Fruit fly (Drosophila melanogaster) whole organism, embryonic: ENCODE results near the gene Dok.

Experiments
- Aef1 ChIP-seq: fragments of 200-800 bp; sonication (Bioruptor generic); IDR thresholded peaks from 3 replicates; pipeline ENCODE4 v1.3.6; 2022; ENCODE audit warnings: missing biosample characterization, missing genetic modification characterization
- C15 ChIP-seq: fragments of 200-800 bp; sonication (Bioruptor generic); IDR thresholded peaks from 3 replicates; pipeline ENCODE4 v1.3.6; 2022; ENCODE audit warnings: missing biosample characterization, missing genetic modification characterization
- CG11085 ChIP-seq: fragments of 200-800 bp; sonication (Bioruptor generic); IDR thresholded peaks from 2 replicates; pipeline ENCODE4 v1.3.6; 2022; ENCODE audit warnings: missing biosample characterization, missing genetic modification characterization
- CG12071 ChIP-seq: fragments of 200-800 bp; sonication (Bioruptor generic); optimal IDR thresholded peaks from 3 replicates; lab custom pipeline; 2018; ENCODE audit warnings: missing biosample characterization, mild to moderate bottlenecking, missing genetic modification characterization
- CG1233 ChIP-seq: fragments of 200-800 bp; sonication (Bioruptor generic); optimal IDR thresholded peaks from 4 replicates; lab custom pipeline; 2018; ENCODE audit warnings: missing biosample characterization, mild to moderate bottlenecking, missing genetic modification characterization
- CG14014 ChIP-seq: fragments of 200-800 bp; sonication (Bioruptor generic); IDR thresholded peaks from 2 replicates; pipeline ENCODE4 v1.3.6; 2022; ENCODE audit warnings: missing biosample characterization, missing genetic modification characterization
- CG14050 ChIP-seq: fragments of 200-800 bp; sonication (Bioruptor generic); IDR thresholded peaks from 3 replicates; pipeline ENCODE4 v1.3.6; 2022; ENCODE audit warnings: missing biosample characterization, missing genetic modification characterization
- CG15696 ChIP-seq: fragments of 200-800 bp; sonication (Bioruptor generic); optimal IDR thresholded peaks from 2 replicates; lab custom pipeline; 2019; ENCODE audit warnings: missing biosample characterization, mild to moderate bottlenecking, missing genetic modification characterization, moderate library complexity
- CG1603 ChIP-seq: fragments of 200-800 bp; sonication (Bioruptor generic); optimal IDR thresholded peaks from 2 replicates; lab custom pipeline; 2019; ENCODE audit warnings: missing biosample characterization, mild to moderate bottlenecking, missing genetic modification characterization, moderate library complexity
- CG17328 ChIP-seq: fragments of 200-800 bp; sonication (Bioruptor generic); IDR thresholded peaks from 2 replicates; pipeline ENCODE4 v1.3.6; 2022; ENCODE audit warnings: missing biosample characterization, missing genetic modification characterization
- CG17361 ChIP-seq: fragments of 200-800 bp; sonication (Bioruptor generic); IDR thresholded peaks from 3 replicates; pipeline ENCODE4 v1.3.6; 2022; ENCODE audit warnings: missing biosample characterization, missing genetic modification characterization
- CG17568 ChIP-seq: fragments of 200-800 bp; sonication (Bioruptor generic); optimal IDR thresholded peaks from 2 replicates; lab custom pipeline; 2018; ENCODE audit warnings: missing biosample characterization, mild to moderate bottlenecking, missing genetic modification characterization, moderate library complexity
- CG3407 ChIP-seq: fragments of 200-800 bp; sonication (Bioruptor generic); optimal IDR thresholded peaks from 2 replicates; lab custom pipeline; 2018; ENCODE audit warnings: missing biosample characterization, mild to moderate bottlenecking, missing genetic modification characterization
- CG34224 ChIP-seq: fragments of 200-800 bp; sonication (Bioruptor generic); IDR thresholded peaks from 3 replicates; pipeline ENCODE4 v1.3.6; 2022; ENCODE audit warnings: missing biosample characterization, missing genetic modification characterization; ENCODE audit not compliant: partially characterized antibody
- CG42726 ChIP-seq: fragments of 200-800 bp; sonication (Bioruptor generic); IDR thresholded peaks from 2 replicates; pipeline ENCODE4 v1.3.6; 2022; ENCODE audit warnings: missing biosample characterization, missing genetic modification characterization; ENCODE audit not compliant: partially characterized antibody
- CG43689 ChIP-seq: fragments of 200-800 bp; sonication (Bioruptor generic); IDR thresholded peaks from 2 replicates; pipeline ENCODE4 v1.3.6; 2022; ENCODE audit warnings: missing biosample characterization, missing genetic modification characterization
- CG4424 ChIP-seq: fragments of 200-800 bp; sonication (Bioruptor generic); optimal IDR thresholded peaks from 3 replicates; lab custom pipeline; 2016; ENCODE audit warnings: missing biosample characterization, missing genetic modification characterization
- CG4617 ChIP-seq: fragments of 200-800 bp; sonication (Bioruptor generic); optimal IDR thresholded peaks from 3 replicates; lab custom pipeline; 2016; ENCODE audit warnings: missing biosample characterization, missing genetic modification characterization, borderline replicate concordance
- CG9215 ChIP-seq: fragments of 200-800 bp; sonication (Bioruptor generic); IDR thresholded peaks from 2 replicates; pipeline ENCODE4 v1.3.6; 2022; ENCODE audit warnings: missing biosample characterization, missing genetic modification characterization
- CTCF ChIP-seq: fragments of 200-800 bp; sonication (Bioruptor generic); optimal IDR thresholded peaks from 2 replicates; lab custom pipeline; 2017; ENCODE audit warnings: missing biosample characterization, mild to moderate bottlenecking, missing genetic modification characterization, moderate library complexity
- D ChIP-seq, 2 experiments: fragments of 200-800 bp in 1 of 2; fragments of >200 bp in 1 of 2; sonication (Bioruptor generic) in 1 of 2; optimal IDR thresholded peaks; 2 replicates in 1 of 2; 3 replicates in 1 of 2; lab custom pipeline; 2017; ENCODE audit warnings: mild to moderate bottlenecking in 1 of 2, missing biosample characterization in 1 of 2, missing genetic modification characterization in 1 of 2, missing genetic modification reagents in 1 of 2
- Doc2 ChIP-seq: fragments of 200-800 bp; sonication (Bioruptor generic); IDR thresholded peaks from 2 replicates; pipeline ENCODE4 v1.3.6; 2022; ENCODE audit warnings: missing biosample characterization, missing genetic modification characterization
- Fer2 ChIP-seq: fragments of 200-800 bp; sonication (Bioruptor generic); optimal IDR thresholded peaks from 2 replicates; lab custom pipeline; 2018; ENCODE audit warnings: missing biosample characterization, mild to moderate bottlenecking, missing genetic modification characterization, moderate library complexity
- Hand ChIP-seq: fragments of 200-800 bp; sonication (Bioruptor generic); optimal IDR thresholded peaks from 2 replicates; lab custom pipeline; 2017; ENCODE audit warnings: mild to moderate bottlenecking, missing biosample characterization, missing genetic modification reagents, missing genetic modification characterization
- Lhr ChIP-seq: fragments of 200-800 bp; sonication (Bioruptor generic); optimal IDR thresholded peaks from 3 replicates; lab custom pipeline; 2017; ENCODE audit warnings: mild to moderate bottlenecking, missing biosample characterization, missing genetic modification reagents, missing genetic modification characterization
- Side ChIP-seq: fragments of 200-800 bp; sonication (Bioruptor generic); optimal IDR thresholded peaks from 2 replicates; lab custom pipeline; 2016; ENCODE audit warnings: missing biosample characterization, missing genetic modification characterization
- Sin3A ChIP-seq: fragments of >200 bp; optimal IDR thresholded peaks from 2 replicates; lab custom pipeline; 2018
- Sry-β ChIP-seq: fragments of 200-800 bp; sonication (Bioruptor generic); optimal IDR thresholded peaks from 2 replicates; lab custom pipeline; 2018; ENCODE audit warnings: missing biosample characterization, mild to moderate bottlenecking, missing genetic modification characterization, moderate library complexity
- Trl ChIP-seq, 3 experiments: fragments of >200 bp in 2 of 3; fragments of 200-800 bp in 1 of 3; sonication (Bioruptor generic) in 1 of 3; optimal IDR thresholded peaks; 2 replicates in 1 of 3; 3 replicates in 2 of 3; lab custom pipeline; 2016 to 2017; ENCODE audit warnings: missing biosample characterization in 1 of 3, missing genetic modification characterization in 1 of 3
- YL-1 ChIP-seq: fragments of 200-800 bp; sonication (Bioruptor generic); optimal IDR thresholded peaks from 3 replicates; lab custom pipeline; 2017; ENCODE audit warnings: missing biosample characterization, mild to moderate bottlenecking, missing genetic modification characterization
- al ChIP-seq: fragments of 200-800 bp; sonication (Bioruptor generic); IDR thresholded peaks from 2 replicates; pipeline ENCODE4 v1.3.6; 2022; ENCODE audit warnings: missing biosample characterization, missing genetic modification characterization
- ara ChIP-seq: fragments of 200-800 bp; sonication (Bioruptor generic); IDR thresholded peaks from 2 replicates; pipeline ENCODE4 v1.3.6; 2022; ENCODE audit warnings: missing biosample characterization, missing genetic modification characterization
- bbx ChIP-seq: fragments of 200-800 bp; sonication (Bioruptor generic); IDR thresholded peaks from 2 replicates; pipeline ENCODE4 v1.3.6; 2022; ENCODE audit warnings: missing biosample characterization, missing genetic modification characterization; ENCODE audit not compliant: partially characterized antibody
- fu2 ChIP-seq: fragments of 200-800 bp; sonication (Bioruptor generic); optimal IDR thresholded peaks from 2 replicates; lab custom pipeline; 2016; ENCODE audit warnings: missing biosample characterization, missing genetic modification characterization
- ham ChIP-seq: fragments of 200-800 bp; sonication (Bioruptor generic); IDR thresholded peaks from 2 replicates; pipeline ENCODE4 v1.3.6; 2022; ENCODE audit warnings: missing biosample characterization, missing genetic modification characterization
- ind ChIP-seq: fragments of 200-800 bp; sonication (Bioruptor generic); optimal IDR thresholded peaks from 3 replicates; lab custom pipeline; 2016; ENCODE audit warnings: missing biosample characterization, missing genetic modification characterization
- lbe ChIP-seq: fragments of 200-800 bp; sonication (Bioruptor generic); optimal IDR thresholded peaks from 2 replicates; lab custom pipeline; 2016; ENCODE audit warnings: missing biosample characterization, mild to moderate bottlenecking, missing genetic modification characterization
- mld ChIP-seq: fragments of 200-800 bp; sonication (Bioruptor generic); IDR thresholded peaks from 3 replicates; pipeline ENCODE4 v1.3.6; 2022; ENCODE audit warnings: missing biosample characterization, missing genetic modification characterization; ENCODE audit not compliant: partially characterized antibody
- p53 ChIP-seq: fragments of 200-800 bp; sonication (Bioruptor generic); optimal IDR thresholded peaks from 2 replicates; lab custom pipeline; 2016; ENCODE audit warnings: missing biosample characterization, missing genetic modification characterization
- pho ChIP-seq: fragments of 200-800 bp; sonication (Bioruptor generic); optimal IDR thresholded peaks from 2 replicates; lab custom pipeline; 2016; ENCODE audit warnings: missing biosample characterization, missing genetic modification characterization
- prd ChIP-seq, 3 experiments: fragments of >200 bp in 2 of 3; fragments of 200-800 bp in 1 of 3; sonication (Bioruptor generic) in 1 of 3; optimal IDR thresholded peaks in 2 of 3; IDR thresholded peaks in 1 of 3; 2 replicates in 2 of 3; 3 replicates in 1 of 3; pipeline versions ENCODE4 v1.3.6 to Lab custom; 2017 to 2022; ENCODE audit warnings: missing biosample characterization in 1 of 3, missing genetic modification characterization in 1 of 3
- psq ChIP-seq: fragments of 200-800 bp; sonication (Bioruptor generic); optimal IDR thresholded peaks from 2 replicates; lab custom pipeline; 2017; ENCODE audit warnings: missing biosample characterization, missing genetic modification characterization
- salm ChIP-seq: fragments of 200-800 bp; sonication (Bioruptor generic); optimal IDR thresholded peaks from 2 replicates; lab custom pipeline; 2018; ENCODE audit warnings: missing biosample characterization, mild to moderate bottlenecking, missing genetic modification characterization
- schlank ChIP-seq: fragments of 200-800 bp; sonication (Bioruptor generic); optimal IDR thresholded peaks from 2 replicates; lab custom pipeline; 2018; ENCODE audit warnings: missing biosample characterization, mild to moderate bottlenecking, missing genetic modification characterization
- slp2 ChIP-seq: fragments of 200-800 bp; sonication (Bioruptor generic); optimal IDR thresholded peaks from 2 replicates; lab custom pipeline; 2016; ENCODE audit warnings: missing biosample characterization, missing genetic modification characterization
- so ChIP-seq: fragments of 200-800 bp; sonication (Bioruptor generic); IDR thresholded peaks from 3 replicates; pipeline ENCODE4 v1.3.6; 2022; ENCODE audit warnings: missing biosample characterization, missing genetic modification characterization
- sug ChIP-seq: fragments of 200-800 bp; optimal IDR thresholded peaks from 2 replicates; lab custom pipeline; 2019; ENCODE audit warnings: missing biosample characterization, mild to moderate bottlenecking, missing genetic modification characterization, moderate library complexity
- trh ChIP-seq: fragments of 200-800 bp; sonication (Bioruptor generic); optimal IDR thresholded peaks from 2 replicates; lab custom pipeline; 2016; ENCODE audit warnings: missing biosample characterization, missing genetic modification characterization
- ttk ChIP-seq: fragments of 200-800 bp; sonication (Bioruptor generic); IDR thresholded peaks from 2 replicates; pipeline ENCODE4 v2.1.2; 2022; ENCODE audit warnings: missing biosample characterization, missing genetic modification characterization
- wek ChIP-seq: fragments of 200-800 bp; sonication (Bioruptor generic); optimal IDR thresholded peaks from 3 replicates; lab custom pipeline; 2018; ENCODE audit warnings: missing biosample characterization, mild to moderate bottlenecking, missing genetic modification characterization, moderate library complexity

Gene Dok

dm6 chrX:7319053-7319702 is 4.8 kb upstream of the Dok start (continued):
- TF ChIP-seq bbx (GFP tag; lab: Robert Waterston, UW) = no peak
- no peak for TF ChIP-seq CG34224
- TF ChIP-seq YL-1 (GFP tag; lab: Kevin White, UChicago) = no peak
- no peak for TF ChIP-seq CG14014 (GFP tag; lab: Robert Waterston, UW)
- no peak for TF ChIP-seq Hand (GFP tag; lab: Kevin White, UChicago)
- peak; percentile 60 for TF ChIP-seq CG1603 (tag; lab: Kevin White, UChicago)
- peak; percentile 75 for TF ChIP-seq Lhr (GFP tag; lab: Kevin White, UChicago)
- peak; percentile 88 for TF ChIP-seq CG15696 (tag; lab: Kevin White, UChicago)
- TF ChIP-seq CG12071 (GFP tag; lab: Kevin White, UChicago) = no peak
- no peak for TF ChIP-seq ham (GFP tag; lab: Robert Waterston, UW)
- peak; percentile 61 for TF ChIP-seq CG17568 (GFP tag; lab: Kevin White, UChicago)
- peak; percentile 52 for TF ChIP-seq trh (GFP tag; lab: Kevin White, UChicago)
- peak; percentile 18; the same call in 1 of the 3 replicates for TF ChIP-seq so
- TF ChIP-seq CG9215 (GFP tag; lab: Robert Waterston, UW) = no peak
- no peak for TF ChIP-seq Doc2
- no peak for TF ChIP-seq Sin3A
- TF ChIP-seq al = no peak
- no peak for TF ChIP-seq wek
- peak; percentile 19 for TF ChIP-seq CTCF
- no peak for TF ChIP-seq Fer2 (tag; lab: Kevin White, UChicago)
- TF ChIP-seq Side = peak; percentile 49
- no peak for TF ChIP-seq Aef1 (GFP tag; lab: Robert Waterston, UW)
- peak; percentile 81 for TF ChIP-seq CG1233 (GFP tag; lab: Kevin White, UChicago)
- peak; percentile 50 for TF ChIP-seq salm (tag; lab: Kevin White, UChicago)
- no peak for TF ChIP-seq pho (GFP tag; lab: Kevin White, UChicago)
- TF ChIP-seq CG4617 (GFP tag; lab: Kevin White, UChicago) = peak; percentile 55
- TF ChIP-seq CG11085 (GFP tag; lab: Robert Waterston, UW) = no peak
- TF ChIP-seq lbe (GFP tag; lab: Kevin White, UChicago) = peak; percentile 47
- peak; percentile 90 for TF ChIP-seq CG17361 (GFP tag; lab: Robert Waterston, UW)
- peak; percentile 62 for TF ChIP-seq slp2
- no peak for TF ChIP-seq ttk (GFP tag; lab: Robert Waterston, UW)
- no peak for TF ChIP-seq fu2
- no peak for TF ChIP-seq C15 (GFP tag; lab: Robert Waterston, UW)
- TF ChIP-seq ara (GFP tag; lab: Robert Waterston, UW) = peak; percentile 84
- TF ChIP-seq CG43689 (GFP tag; lab: Robert Waterston, UW) = no peak
- no peak for TF ChIP-seq mld (GFP tag; lab: Robert Waterston, UW)
- TF ChIP-seq D (optimal IDR thresholded peaks at IDR 0.05; lab: Kevin White, UChicago) = no peak
- peak; percentile 84 for TF ChIP-seq D (GFP tag; optimal IDR thresholded peaks at IDR 0.05; lab: Kevin White, UChicago)
- TF ChIP-seq CG17328 = peak; percentile 74
- TF ChIP-seq CG14050 (GFP tag; lab: Robert Waterston, UW) = peak; percentile 18; the same call in 1 of the 3 replicates
- TF ChIP-seq CG42726 (GFP tag; lab: Robert Waterston, UW) = no peak
- TF ChIP-seq sug (tag; lab: Kevin White, UChicago) = no peak
- TF ChIP-seq ind (GFP tag; lab: Kevin White, UChicago) = peak; percentile 64
- TF ChIP-seq p53 (GFP tag; lab: Kevin White, UChicago) = peak; percentile 9
- TF ChIP-seq prd (optimal IDR thresholded peaks at IDR 0.05; lab: Kevin White, UChicago) = no peak
- TF ChIP-seq prd (GFP tag; IDR thresholded peaks at IDR 0.05; lab: Robert Waterston, UW) = peak; percentile 76; the same call in 2 of the 3 replicates
- no peak for TF ChIP-seq Trl (optimal IDR thresholded peaks at IDR 0.05; lab: Kevin White, UChicago)
- TF ChIP-seq Trl (GFP tag; optimal IDR thresholded peaks at IDR 0.05; lab: Kevin White, UChicago) = peak; percentile 79
- peak; percentile 84 for TF ChIP-seq CG4424 (GFP tag; lab: Kevin White, UChicago)
- TF ChIP-seq Sry-β = peak; percentile 92
- TF ChIP-seq psq (GFP tag; lab: Kevin White, UChicago) = no peak
- no peak for TF ChIP-seq schlank (tag; lab: Kevin White, UChicago)
- TF ChIP-seq CG3407 (GFP tag; lab: Kevin White, UChicago) = peak; percentile 69
